Worm (Caenorhabditis elegans) whole organism, L3 larva: ENCODE measurements around the gene F38B7.10.

ENCODE experiments used
- ama-1 ChIP-seq: fragments of 150-350 bp; optimal IDR thresholded peaks from 2 replicates; lab custom pipeline; 2018
- egl-5 ChIP-seq: fragments of 150-350 bp; optimal IDR thresholded peaks from 2 replicates; lab custom pipeline; 2017; ENCODE audit warnings: missing biosample characterization, missing genetic modification reagents, missing genetic modification characterization, inconsistent platforms
- lin-39 ChIP-seq: fragments of 150-350 bp; optimal IDR thresholded peaks from 2 replicates; lab custom pipeline; 2018; ENCODE audit warnings: missing biosample characterization, missing genetic modification reagents, missing genetic modification characterization
- nhr-77 ChIP-seq: fragments of 150-350 bp; optimal IDR thresholded peaks from 2 replicates; lab custom pipeline; 2014; ENCODE audit warnings: missing biosample characterization, missing genetic modification characterization

DNA sequence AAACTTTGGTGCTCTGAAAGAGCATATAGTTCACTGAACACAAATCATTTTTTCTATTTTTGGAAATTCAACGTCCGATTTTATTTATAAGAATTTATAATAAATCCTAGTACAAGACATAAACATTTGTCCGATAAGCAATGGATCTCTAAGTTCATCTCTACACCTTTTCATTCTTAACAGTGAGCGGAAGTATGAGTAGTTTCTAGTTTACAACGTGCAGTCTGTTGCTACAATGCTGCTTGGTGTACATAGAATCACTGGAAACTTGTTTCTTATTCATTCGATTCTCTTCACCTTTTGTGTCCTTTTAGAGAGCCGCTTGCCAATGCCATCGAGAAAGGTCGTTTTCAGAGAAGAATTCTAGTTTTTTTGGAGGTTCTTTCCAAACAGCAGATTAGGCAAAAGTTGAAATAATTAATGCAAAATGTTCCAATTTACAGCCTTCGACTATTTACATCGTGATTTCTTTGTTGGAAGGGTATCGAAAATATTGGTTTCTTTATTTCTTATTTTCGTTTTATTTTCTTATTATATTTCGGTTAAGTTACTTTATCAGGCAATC is 18.3 kb upstream of the F38B7.10 start:
- TF ChIP-seq nhr-77 (tag; lab: Kevin White, UChicago) (no peak), lin-39 (tag; lab: Kevin White, UChicago) (no peak), egl-5 (no peak), ama-1 (lab: Kevin White, UChicago) (no peak)
